Worm (Caenorhabditis elegans) whole organism, early embryonic: Measurements from ENCODE around the gene unc-18.

Experiments used
- B0310.2 ChIP-seq: sonication (generic microtip); optimal IDR thresholded peaks from 2 replicates; lab custom pipeline; 2016; ENCODE audit warnings: mild to moderate bottlenecking, missing genetic modification characterization, missing compliant biosample characterization
- F13C5.2 ChIP-seq: sonication (generic microtip); optimal IDR thresholded peaks from 2 replicates; lab custom pipeline; 2017; ENCODE audit warnings: mild to moderate bottlenecking, missing genetic modification characterization, inconsistent platforms, missing compliant biosample characterization
- aly-1 ChIP-seq: sonication (generic microtip); optimal IDR thresholded peaks from 2 replicates; lab custom pipeline; 2016; ENCODE audit warnings: missing genetic modification characterization, missing compliant biosample characterization
- ama-1 ChIP-seq: fragments of 150-350 bp; optimal IDR thresholded peaks from 2 replicates; lab custom pipeline; 2014
- ceh-13 ChIP-seq: fragments of 200-800 bp; sonication (Bioruptor generic); optimal IDR thresholded peaks from 2 replicates; lab custom pipeline; 2018; ENCODE audit warnings: mild to moderate bottlenecking, missing genetic modification characterization, missing compliant biosample characterization
- ceh-36 ChIP-seq: sonication (generic microtip); optimal IDR thresholded peaks from 2 replicates; lab custom pipeline; 2016; ENCODE audit warnings: missing genetic modification characterization, inconsistent platforms, missing compliant biosample characterization
- ets-7 ChIP-seq: sonication (generic microtip); optimal IDR thresholded peaks from 2 replicates; lab custom pipeline; 2016; ENCODE audit warnings: missing genotype, missing genetic modification characterization, missing compliant biosample characterization
- flt-1 ChIP-seq: fragments of 200-800 bp; sonication (Bioruptor generic); IDR thresholded peaks from 2 replicates; pipeline ENCODE4 v1.3.6; 2022; ENCODE audit warnings: missing genetic modification characterization, missing compliant biosample characterization
- hmg-4 ChIP-seq: fragments of 200-800 bp; sonication (Bioruptor generic); optimal IDR thresholded peaks from 2 replicates; lab custom pipeline; 2018; ENCODE audit warnings: mild to moderate bottlenecking, missing genetic modification characterization, missing compliant biosample characterization
- hnd-1 ChIP-seq: sonication (generic microtip); optimal IDR thresholded peaks from 2 replicates; lab custom pipeline; 2016; ENCODE audit warnings: missing genetic modification characterization, missing compliant biosample characterization
- pes-1 ChIP-seq: fragments of 200-800 bp; sonication (Bioruptor generic); IDR thresholded peaks from 2 replicates; pipeline ENCODE4 v1.3.6; 2022; ENCODE audit warnings: missing genetic modification reagents, missing genetic modification characterization, missing compliant biosample characterization
- scrt-1 ChIP-seq: fragments of 200-800 bp; sonication (Bioruptor generic); IDR thresholded peaks from 2 replicates; pipeline ENCODE4 v1.3.6; 2022; ENCODE audit warnings: missing genetic modification characterization, missing compliant biosample characterization
- sea-1 ChIP-seq: fragments of 200-800 bp; sonication (Bioruptor generic); conservative IDR thresholded peaks from 2 replicates; pipeline ENCODE4 v1.3.6; 2022; ENCODE audit warnings: missing genetic modification characterization, missing compliant biosample characterization
- tbx-37 ChIP-seq: fragments of 200-800 bp; sonication (Bioruptor generic); conservative IDR thresholded peaks from 2 replicates; pipeline ENCODE4 v1.3.6; 2022; ENCODE audit warnings: missing genetic modification reagents, missing genetic modification characterization, missing compliant biosample characterization

DNA sequence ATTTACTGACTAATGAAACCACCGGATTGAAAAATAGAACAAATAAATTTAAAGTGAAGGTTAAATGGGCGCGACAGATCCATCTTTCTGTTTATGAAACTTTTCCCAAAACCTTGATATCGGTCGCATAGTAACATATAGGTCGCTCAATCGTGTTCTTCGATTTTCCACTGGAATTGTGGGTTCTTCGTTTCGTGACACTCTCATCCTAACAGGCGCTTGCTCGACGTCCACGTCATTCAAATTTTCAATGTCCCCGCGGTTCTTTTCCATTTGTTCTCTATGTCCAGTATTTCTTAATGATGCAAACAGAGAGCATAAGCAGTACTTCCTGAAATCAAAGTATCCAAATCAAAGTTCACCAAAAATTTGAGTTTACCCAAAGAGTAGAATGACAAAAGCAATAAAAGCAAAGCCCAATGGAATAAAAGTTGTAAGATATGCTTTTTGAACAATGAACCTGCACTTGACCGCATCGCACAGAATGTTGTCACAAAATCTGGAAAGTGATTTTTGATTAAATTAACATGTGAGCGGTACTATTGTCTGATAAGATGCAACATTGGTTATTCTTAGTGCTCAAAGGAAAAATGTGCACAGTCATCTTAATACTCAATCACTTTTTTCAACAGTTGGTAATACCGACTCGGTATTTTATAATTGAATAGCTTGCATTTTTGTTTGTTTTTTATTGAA is 15.2 kb upstream of the unc-18 start, which contains the start of gene F27D9.13:
- TF ChIP-seq scrt-1 (GFP tag; lab: Robert Waterston, UW): no peak
- TF ChIP-seq ama-1 (lab: Kevin White, UChicago): no peak
- no peak for TF ChIP-seq ets-7 (tag; lab: Kevin White, UChicago)
- TF ChIP-seq flt-1 (GFP tag; lab: Robert Waterston, UW): no peak
- TF ChIP-seq aly-1: no peak
- TF ChIP-seq ceh-13 (GFP tag; lab: Kevin White, UChicago): no peak
- TF ChIP-seq hmg-4 (GFP tag; lab: Kevin White, UChicago): no peak
- no peak for TF ChIP-seq pes-1
- no peak for TF ChIP-seq ceh-36 (tag; lab: Kevin White, UChicago)
- TF ChIP-seq F13C5.2: no peak
- no peak for TF ChIP-seq hnd-1
- no peak for TF ChIP-seq sea-1 (GFP tag; lab: Robert Waterston, UW)
- TF ChIP-seq tbx-37: no peak
- no peak for TF ChIP-seq B0310.2
